Worm (Caenorhabditis elegans): ENCODE measurements around the gene slc-17.1.

- TF ChIP-seq lin-13 (tag; optimal IDR thresholded peaks at IDR 0.05) (no peak), nhr-76 (tag; optimal IDR thresholded peaks at IDR 0.05) (no peak), nhr-237 (tag; optimal IDR thresholded peaks at IDR 0.05) (no peak), ces-1 (GFP tag; optimal IDR thresholded peaks at IDR 0.05) (no peak), lsy-2 (tag; optimal IDR thresholded peaks at IDR 0.05) (no peak), ceh-39 (tag; optimal IDR thresholded peaks at IDR 0.05) (no peak), nhr-28 (tag; optimal IDR thresholded peaks at IDR 0.05) (no peak), nhr-12 (tag; optimal IDR thresholded peaks at IDR 0.05) (no peak), unc-62 (GFP tag; optimal IDR thresholded peaks at IDR 0.05) (no peak), pha-4 (tag; optimal IDR thresholded peaks at IDR 0.05) (no peak), elt-3 (tag; optimal IDR thresholded peaks at IDR 0.05) (no peak), ceh-83 (GFP tag; optimal IDR thresholded peaks at IDR 0.05) (no peak), bed-3 (GFP tag; optimal IDR thresholded peaks at IDR 0.05) (no peak), hlh-1 (tag; optimal IDR thresholded peaks at IDR 0.05) (no peak)
Measured at ce11 chrX:17471703-17472102, 7.0 kb upstream of the slc-17.1 start.
